Worm (Caenorhabditis elegans): ENCODE data around the gene R10D12.6.

R10D12.6 gene

ce11 chrV:13934545-13934944 lies 14.6 kb upstream of the R10D12.6 start, which contains the start of gene R10D12.1:
Gene R10D12.1 (minus strand): TSS chrV:13934645.
- TF ChIP-seq unc-62 (GFP tag; optimal IDR thresholded peaks at IDR 0.05): no peak

- TF ChIP-seq unc-62 (GFP tag; optimal IDR thresholded peaks at IDR 0.05): no peak
Measured at ce11 chrV:13935423-13935822, 13.7 kb upstream of the R10D12.6 start.

ce11 chrV:13936052-13936451 lies 13.1 kb upstream of the R10D12.6 start:
- TF ChIP-seq unc-62 (GFP tag; optimal IDR thresholded peaks at IDR 0.05): no peak

- TF ChIP-seq unc-62 (GFP tag; optimal IDR thresholded peaks at IDR 0.05): no peak
Measured at ce11 chrV:13936850-13937249, 12.3 kb upstream of the R10D12.6 start, which contains the start of gene srw-145. Gene srw-145 (plus strand): TSS chrV:13937150.

- no peak for TF ChIP-seq unc-62 (GFP tag; optimal IDR thresholded peaks at IDR 0.05)
Measured at ce11 chrV:13942082-13942481, 7.0 kb upstream of the R10D12.6 start, which contains the start of gene dpr-1. Gene dpr-1 (minus strand): TSS chrV:13942182.

ce11 chrV:13946385-13947019 lies 2.6 kb upstream of the R10D12.6 start, which contains the start of the genes srx-10 and clec-226:
Gene srx-10 (minus strand): TSS chrV:13946485.
Gene clec-226 (plus strand): TSS chrV:13946969.
- TF ChIP-seq unc-62 (GFP tag; optimal IDR thresholded peaks at IDR 0.05): no peak

ce11 chrV:13949752-13950151 lies 642 bp downstream of the R10D12.6 start, which contains the start of gene R10D12.7:
Gene R10D12.7 (plus strand): TSS chrV:13950052.
- no peak for TF ChIP-seq unc-62 (GFP tag; optimal IDR thresholded peaks at IDR 0.05)

- TF ChIP-seq unc-62 (GFP tag; optimal IDR thresholded peaks at IDR 0.05): no peak
Measured at ce11 chrV:13953191-13953590, 4.1 kb downstream of the R10D12.6 start, which contains the start of gene R10D12.8. Gene R10D12.8 (minus strand): TSS chrV:13953291.

- no peak for TF ChIP-seq unc-62 (GFP tag; optimal IDR thresholded peaks at IDR 0.05)
Measured at ce11 chrV:13954056-13954455, 4.9 kb downstream of the R10D12.6 start, which contains the start of gene swt-6. Gene swt-6 (plus strand): TSS chrV:13954356.

- no peak for TF ChIP-seq unc-62 (GFP tag; optimal IDR thresholded peaks at IDR 0.05)
Measured at ce11 chrV:13955370-13956089, 6.4 kb downstream of the R10D12.6 start.

ce11 chrV:13957691-13958090 lies 8.6 kb downstream of the R10D12.6 start:
- no peak for TF ChIP-seq unc-62 (GFP tag; optimal IDR thresholded peaks at IDR 0.05)

- TF ChIP-seq unc-62 (GFP tag; optimal IDR thresholded peaks at IDR 0.05): no peak
Measured at ce11 chrV:13958247-13958646, 9.1 kb downstream of the R10D12.6 start, which contains the start of gene R10D12.10. Gene R10D12.10 (minus strand): TSS chrV:13958347.

- TF ChIP-seq unc-62 (GFP tag; optimal IDR thresholded peaks at IDR 0.05): no peak
Measured at ce11 chrV:13960916-13961315, 11.8 kb downstream of the R10D12.6 start, which contains the start of gene srh-24. Gene srh-24 (minus strand): TSS chrV:13961016.

ce11 chrV:13961927-13962419 lies 12.9 kb downstream of the R10D12.6 start, which contains the start of the genes algn-13 and R10D12.13:
Gene algn-13 (minus strand): TSS chrV:13961977.
Gene R10D12.13 (plus strand): TSS chrV:13962417.
- TF ChIP-seq unc-62 (GFP tag; optimal IDR thresholded peaks at IDR 0.05): no peak

ce11 chrV:13963279-13963976 lies 14.3 kb downstream of the R10D12.6 start, which contains the start of gene sao-1:
Gene sao-1 (plus strand): TSS chrV:13963926.
- TF ChIP-seq unc-62 (GFP tag; optimal IDR thresholded peaks at IDR 0.05): no peak
